Fruit fly (Drosophila melanogaster): Measurements from ENCODE around the gene Hibch.

Gene Hibch

DNA sequence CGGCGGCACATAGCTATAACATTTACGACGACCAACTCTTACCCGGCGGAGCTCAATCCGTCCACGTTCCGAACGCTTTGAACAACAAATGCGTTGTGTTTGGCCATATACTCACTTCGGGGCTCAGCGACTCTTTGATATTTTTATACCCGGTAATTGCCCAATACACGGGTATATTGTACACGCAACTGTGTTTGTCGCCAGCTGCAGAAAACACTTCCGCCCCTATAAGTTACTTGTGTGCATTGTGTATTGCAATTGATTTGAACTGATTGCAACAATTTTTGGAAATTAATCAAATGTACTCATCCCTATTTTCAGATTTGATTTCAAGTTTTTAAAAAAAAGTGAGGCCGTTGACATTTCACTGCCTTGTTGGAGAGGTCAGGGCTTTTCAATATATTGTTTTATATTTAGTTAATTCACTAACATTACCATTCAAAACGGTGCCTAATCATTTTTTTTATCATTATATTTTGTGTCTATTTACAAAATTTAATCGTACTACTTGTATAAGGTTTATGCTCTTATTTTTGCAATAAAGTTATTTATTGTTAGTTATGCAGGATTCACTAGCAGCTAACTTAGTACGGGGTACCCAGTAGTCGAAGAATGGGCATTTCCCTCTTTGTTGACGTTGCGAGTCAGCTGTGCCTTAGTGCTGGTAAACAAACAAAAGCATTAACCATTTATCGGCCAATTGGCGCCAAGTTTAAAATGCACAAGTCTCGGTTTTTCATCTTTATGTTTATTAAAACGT is 13.9 kb upstream of the Hibch start, which contains the start of gene Nagk (continued):
- TF ChIP-seq CG17328 (GFP tag; IDR thresholded peaks at IDR 0.05), result peak; percentile 56
- no peak for TF ChIP-seq CG12236 (GFP tag; optimal IDR thresholded peaks at IDR 0.05)
- no peak for TF ChIP-seq CG4707 (GFP tag; optimal IDR thresholded peaks at IDR 0.05)
- peak; percentile 40 for TF ChIP-seq mam (GFP tag; optimal IDR thresholded peaks at IDR 0.05)
- peak; percentile 13 to 68 for TF ChIP-seq Hr51 (GFP tag; optimal IDR thresholded peaks at IDR 0.05)
- no peak for TF ChIP-seq ara (GFP tag; IDR thresholded peaks at IDR 0.05)
- peak; percentile 27 for TF ChIP-seq CG15514 (GFP tag; optimal IDR thresholded peaks at IDR 0.05)
- TF ChIP-seq croc (GFP tag; conservative IDR thresholded peaks at IDR 0.05), result no peak
- TF ChIP-seq Aef1 (GFP tag; IDR thresholded peaks at IDR 0.05), result peak; percentile 11; the same call in 1 of the 3 replicates
- no peak for TF ChIP-seq ro (GFP tag; IDR thresholded peaks at IDR 0.05)
- no peak for TF ChIP-seq CG10462 (GFP tag; optimal IDR thresholded peaks at IDR 0.05)
- TF ChIP-seq CG11560 (tag; IDR thresholded peaks at IDR 0.05), result no peak
- peak; percentile 80 for TF ChIP-seq Oli (tag; optimal IDR thresholded peaks at IDR 0.05)
- TF ChIP-seq Hmr (GFP tag; optimal IDR thresholded peaks at IDR 0.05), result peak; percentile 68
- no peak for TF ChIP-seq Lim3 (GFP tag; IDR thresholded peaks at IDR 0.05)
- TF ChIP-seq CG9215 (GFP tag; IDR thresholded peaks at IDR 0.05), result peak; percentile 21; the same call in 1 of the 2 replicates
- peak; percentile 9 for TF ChIP-seq btn (GFP tag; optimal IDR thresholded peaks at IDR 0.05)
- TF ChIP-seq Xbp1 (GFP tag; optimal IDR thresholded peaks at IDR 0.05), result peak; percentile 64
- TF ChIP-seq CG34422 (GFP tag; IDR thresholded peaks at IDR 0.05), result peak; percentile 19; the same call in 1 of the 3 replicates
- TF ChIP-seq CoRest (tag; optimal IDR thresholded peaks at IDR 0.05), result peak; percentile 77
- peak; percentile 53 for TF ChIP-seq lab (GFP tag; optimal IDR thresholded peaks at IDR 0.05)
- TF ChIP-seq CG5953 (GFP tag; IDR thresholded peaks at IDR 0.05), result 0 out of 2 replicates have a peak, but pooled peaks have one; percentile 40
- TF ChIP-seq Gsc (GFP tag; IDR thresholded peaks at IDR 0.05), result no peak
- no peak for TF ChIP-seq sens-2 (GFP tag; IDR thresholded peaks at IDR 0.05)
- TF ChIP-seq maf-S (GFP tag; optimal IDR thresholded peaks at IDR 0.05), result peak; percentile 30
- TF ChIP-seq tin (GFP tag; optimal IDR thresholded peaks at IDR 0.05), result peak; percentile 53
- peak; percentile 13 for TF ChIP-seq CG4617 (GFP tag; optimal IDR thresholded peaks at IDR 0.05; ENCODE audit: borderline replicate concordance)
- no peak for TF ChIP-seq corto (GFP tag; optimal IDR thresholded peaks at IDR 0.05)
- TF ChIP-seq grn (GFP tag; optimal IDR thresholded peaks at IDR 0.05), result no peak
- peak; percentile 1 to 85 for TF ChIP-seq crp (GFP tag; optimal IDR thresholded peaks at IDR 0.05)
- TF ChIP-seq nau (GFP tag; optimal IDR thresholded peaks at IDR 0.05), result no peak
- peak; percentile 32 for TF ChIP-seq CG3407 (GFP tag; optimal IDR thresholded peaks at IDR 0.05)
- no peak for TF ChIP-seq CG17186 (GFP tag; optimal IDR thresholded peaks at IDR 0.05)
- TF ChIP-seq CG18476 (GFP tag; optimal IDR thresholded peaks at IDR 0.05), result peak; percentile 80
- TF ChIP-seq Rfx (GFP tag; IDR thresholded peaks at IDR 0.05), result peak; percentile 44
- no peak for TF ChIP-seq CG7357 (GFP tag; IDR thresholded peaks at IDR 0.05)
- TF ChIP-seq Lhr (GFP tag; optimal IDR thresholded peaks at IDR 0.05), result no peak
- TF ChIP-seq nerfin-2 (GFP tag; IDR thresholded peaks at IDR 0.05; ENCODE audit: partially characterized antibody), result no peak
- TF ChIP-seq h (optimal IDR thresholded peaks at IDR 0.05), result no peak
- peak; percentile 77 for TF ChIP-seq Hr3 (GFP tag; optimal IDR thresholded peaks at IDR 0.05)
- no peak for TF ChIP-seq Trl (optimal IDR thresholded peaks at IDR 0.05)
- TF ChIP-seq Trl (GFP tag; optimal IDR thresholded peaks at IDR 0.05), result peak; percentile 37
- peak; percentile 47 for TF ChIP-seq CG1529 (GFP tag; optimal IDR thresholded peaks at IDR 0.05)
- TF ChIP-seq NfI (GFP tag; optimal IDR thresholded peaks at IDR 0.05), result peak; percentile 45
- TF ChIP-seq CG9797 (GFP tag; optimal IDR thresholded peaks at IDR 0.05), result no peak
- no peak for TF ChIP-seq jumu (GFP tag; optimal IDR thresholded peaks at IDR 0.05)
- TF ChIP-seq CG14710 (tag; optimal IDR thresholded peaks at IDR 0.05), result peak; percentile 60
- TF ChIP-seq ken (GFP tag; IDR thresholded peaks at IDR 0.05), result peak; percentile 48; the same call in 1 of the 3 replicates
- peak; percentile 16 for TF ChIP-seq YL-1 (GFP tag; optimal IDR thresholded peaks at IDR 0.05)
